Worm (Caenorhabditis elegans) whole organism, midembryonic: ENCODE data around the gene ZK354.8.

ENCODE experiments used
- cog-1 ChIP-seq: sonication (generic microtip); optimal IDR thresholded peaks from 2 replicates; lab custom pipeline; 2016; ENCODE audit warnings: missing genetic modification characterization, missing compliant biosample characterization
- klf-2 ChIP-seq: fragments of 200-800 bp; sonication (Bioruptor generic); conservative IDR thresholded peaks from 2 replicates; pipeline ENCODE4 v1.3.6; 2022; ENCODE audit warnings: missing genetic modification reagents, missing genetic modification characterization, missing compliant biosample characterization
- ref-1 ChIP-seq: fragments of 200-800 bp; sonication (Bioruptor generic); conservative IDR thresholded peaks from 2 replicates; pipeline ENCODE4 v1.3.6; 2022; ENCODE audit warnings: missing genetic modification reagents, missing genetic modification characterization, missing compliant biosample characterization
- tab-1 ChIP-seq: fragments of 200-800 bp; sonication (Bioruptor generic); IDR thresholded peaks from 2 replicates; pipeline ENCODE4 v1.3.6; 2022; ENCODE audit warnings: missing genetic modification characterization, missing compliant biosample characterization

DNA sequence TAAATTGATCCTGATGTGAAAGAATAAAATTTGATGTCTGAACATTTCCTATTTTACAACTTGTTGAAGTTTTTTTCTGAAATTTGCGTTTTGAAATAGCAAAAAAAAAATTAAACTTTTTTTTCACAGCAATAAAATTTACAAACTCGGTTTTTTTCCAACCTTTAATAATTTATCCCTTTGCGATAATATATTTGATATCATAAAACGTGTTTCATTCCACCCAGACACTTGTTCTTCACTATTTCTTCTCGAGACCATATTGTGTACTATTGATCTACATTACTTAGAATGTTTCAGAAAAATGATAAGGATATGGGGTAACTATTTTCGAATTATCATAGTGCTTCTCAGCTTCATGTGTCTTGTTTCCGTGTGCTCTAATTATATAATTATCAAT is 20.2 kb upstream of the ZK354.8 start, which contains the start of gene Y4C6B.4:
- TF ChIP-seq cog-1: no peak
- no peak for TF ChIP-seq tab-1 (GFP tag; lab: Robert Waterston, UW)
- TF ChIP-seq ref-1 (GFP tag; lab: Robert Waterston, UW): no peak
- no peak for TF ChIP-seq klf-2 (GFP tag; lab: Robert Waterston, UW)
